Fruit fly (Drosophila melanogaster) Kc167 (cell line): ENCODE measurements around the gene Chc.

Experiments used
- Myc ChIP-seq: fragments of >200 bp; optimal IDR thresholded peaks from 2 replicates; lab custom pipeline; 2017; ENCODE audit warnings: missing external identifiers
- Sin3A ChIP-seq: fragments of >200 bp; optimal IDR thresholded peaks from 2 replicates; lab custom pipeline; 2018; ENCODE audit warnings: missing external identifiers
- h ChIP-seq: fragments of >200 bp; optimal IDR thresholded peaks from 3 replicates; lab custom pipeline; 2018; ENCODE audit warnings: missing external identifiers
- insv ChIP-seq: fragments of >200 bp; optimal IDR thresholded peaks from 3 replicates; lab custom pipeline; 2018; ENCODE audit warnings: missing external identifiers
- psq ChIP-seq: fragments of >200 bp; optimal IDR thresholded peaks from 2 replicates; lab custom pipeline; 2017; ENCODE audit warnings: missing external identifiers
- ttk ChIP-seq: sonication (Bioruptor generic); optimal IDR thresholded peaks from 2 replicates; lab custom pipeline; 2017; ENCODE audit warnings: missing external identifiers

DNA sequence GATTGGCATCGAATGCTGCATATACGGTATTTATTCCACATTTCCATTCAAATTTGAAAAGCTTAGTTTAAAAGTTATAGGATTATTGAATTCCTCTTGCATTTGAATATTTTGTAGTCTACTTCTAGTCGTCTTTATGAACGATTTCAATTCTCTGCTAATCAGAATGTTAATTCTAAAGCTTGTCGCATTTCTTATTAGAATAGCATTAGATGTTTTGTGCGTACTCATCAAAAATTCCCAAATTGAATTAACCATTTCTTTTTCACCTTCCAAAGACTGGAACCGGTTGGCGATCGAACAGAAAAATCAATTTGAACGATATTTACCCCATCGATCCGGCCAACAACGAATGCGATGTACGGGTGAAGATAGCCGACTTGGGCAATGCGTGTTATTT is 4.7 kb upstream of the Chc start:
- no peak for TF ChIP-seq h (lab: Kevin White, UChicago)
- TF ChIP-seq Sin3A (lab: Kevin White, UChicago): no peak
- no peak for TF ChIP-seq Myc (lab: Kevin White, UChicago)
- no peak for TF ChIP-seq ttk (lab: Kevin White, UChicago)
- no peak for TF ChIP-seq insv (lab: Kevin White, UChicago)
- no peak for TF ChIP-seq psq
